Worm (Caenorhabditis elegans) whole organism, L4 larva: Measurements from ENCODE around the gene rde-8.

Source experiments
- ces-1 ChIP-seq: fragments of 150-350 bp; sonication (generic microtip); optimal IDR thresholded peaks from 4 replicates; lab custom pipeline; 2014; ENCODE audit warnings: missing biosample characterization, missing genetic modification reagents, missing genetic modification characterization
- duxl-1 ChIP-seq: sonication (generic microtip); optimal IDR thresholded peaks from 2 replicates; lab custom pipeline; 2016; ENCODE audit warnings: mild to moderate bottlenecking, missing genetic modification characterization, moderate library complexity, missing compliant biosample characterization; ENCODE audit not compliant: poor library complexity
- nhr-237 ChIP-seq: sonication (generic microtip); optimal IDR thresholded peaks from 2 replicates; lab custom pipeline; 2017; ENCODE audit warnings: missing biosample characterization, missing genetic modification characterization
- nhr-28 ChIP-seq: fragments of 150-350 bp; optimal IDR thresholded peaks from 2 replicates; lab custom pipeline; 2014; ENCODE audit warnings: missing biosample characterization, missing genetic modification characterization
- ztf-11 ChIP-seq: fragments of 150-350 bp; optimal IDR thresholded peaks from 2 replicates; lab custom pipeline; 2014; ENCODE audit warnings: missing biosample characterization, missing genetic modification characterization

ce11 chrIV:7075063-7075462 is 28.0 kb downstream of the rde-8 start, which contains the start of gene srg-50:
- TF ChIP-seq nhr-28 (tag; lab: Kevin White, UChicago) (no peak), duxl-1 (tag; lab: Kevin White, UChicago) (no peak), ces-1 (GFP tag; lab: Kevin White, UChicago) (no peak), nhr-237 (tag; lab: Kevin White, UChicago) (no peak), ztf-11 (tag; lab: Kevin White, UChicago) (no peak)
